Fruit fly (Drosophila melanogaster) whole organism, embryonic: ENCODE results near the gene CG31988.
A peak's percentile ranks its signal among the peaks of the same experiment; 100 is the strongest.

Experiments
- Abd-B ChIP-seq: fragments of 200-800 bp; sonication (Bioruptor generic); optimal IDR thresholded peaks from 2 replicates; lab custom pipeline; 2018; ENCODE audit warnings: missing biosample characterization, mild to moderate bottlenecking, missing genetic modification characterization, moderate library complexity
- Asciz ChIP-seq: fragments of 200-800 bp; sonication (Bioruptor generic); optimal IDR thresholded peaks from 2 replicates; lab custom pipeline; 2017; ENCODE audit warnings: missing biosample characterization, mild to moderate bottlenecking, missing genetic modification characterization, missing genetic modification reagents
- Bdp1 ChIP-seq: fragments of 200-800 bp; sonication (Bioruptor generic); optimal IDR thresholded peaks from 3 replicates; lab custom pipeline; 2016; ENCODE audit warnings: missing biosample characterization, missing genetic modification characterization
- CG1024 ChIP-seq: fragments of 200-800 bp; sonication (Bioruptor generic); IDR thresholded peaks from 2 replicates; pipeline ENCODE4 v1.3.6; 2022; ENCODE audit warnings: missing biosample characterization, missing genetic modification characterization
- CG10321 ChIP-seq: fragments of 200-800 bp; sonication (Bioruptor generic); IDR thresholded peaks from 2 replicates; pipeline ENCODE4 v1.3.6; 2022; ENCODE audit warnings: missing biosample characterization, missing genetic modification characterization
- CG10462 ChIP-seq: fragments of 200-800 bp; sonication (Bioruptor generic); optimal IDR thresholded peaks from 2 replicates; lab custom pipeline; 2016; ENCODE audit warnings: missing biosample characterization, missing genetic modification characterization
- CG12071 ChIP-seq: fragments of 200-800 bp; sonication (Bioruptor generic); optimal IDR thresholded peaks from 3 replicates; lab custom pipeline; 2018; ENCODE audit warnings: missing biosample characterization, mild to moderate bottlenecking, missing genetic modification characterization
- CG13287 ChIP-seq: fragments of 200-800 bp; sonication (Bioruptor generic); IDR thresholded peaks from 2 replicates; pipeline ENCODE4 v1.3.6; 2022; ENCODE audit warnings: missing biosample characterization, missing genetic modification characterization; ENCODE audit not compliant: partially characterized antibody
- CG14965 ChIP-seq: fragments of 200-800 bp; sonication (Bioruptor generic); optimal IDR thresholded peaks from 2 replicates; lab custom pipeline; 2016; ENCODE audit warnings: missing biosample characterization, missing genetic modification characterization, borderline replicate concordance
- CG15696 ChIP-seq: fragments of 200-800 bp; sonication (Bioruptor generic); optimal IDR thresholded peaks from 2 replicates; lab custom pipeline; 2019; ENCODE audit warnings: missing biosample characterization, mild to moderate bottlenecking, missing genetic modification characterization, moderate library complexity
- CG16779 ChIP-seq: fragments of 200-800 bp; sonication (Bioruptor generic); IDR thresholded peaks from 2 replicates; pipeline ENCODE4 v1.3.6; 2022; ENCODE audit warnings: missing biosample characterization, missing genetic modification characterization
- CG17361 ChIP-seq: fragments of 200-800 bp; sonication (Bioruptor generic); IDR thresholded peaks from 3 replicates; pipeline ENCODE4 v1.3.6; 2022; ENCODE audit warnings: missing biosample characterization, missing genetic modification characterization
- CG17912 ChIP-seq: fragments of 200-800 bp; sonication (Bioruptor generic); optimal IDR thresholded peaks from 2 replicates; lab custom pipeline; 2018; ENCODE audit warnings: missing biosample characterization, mild to moderate bottlenecking, missing genetic modification characterization
- CG18011 ChIP-seq: fragments of 200-800 bp; sonication (Bioruptor generic); optimal IDR thresholded peaks from 2 replicates; lab custom pipeline; 2017; ENCODE audit warnings: missing biosample characterization, missing genetic modification characterization, mild to moderate bottlenecking, moderate library complexity, missing genotype
- CG18764 ChIP-seq: fragments of 200-800 bp; sonication (Bioruptor generic); optimal IDR thresholded peaks from 3 replicates; lab custom pipeline; 2016; ENCODE audit warnings: missing biosample characterization, missing genetic modification characterization
- CG31224 ChIP-seq: fragments of 200-800 bp; sonication (Bioruptor generic); IDR thresholded peaks from 2 replicates; pipeline ENCODE4 v1.3.6; 2022; ENCODE audit warnings: missing biosample characterization, missing genetic modification characterization
- CG4820 ChIP-seq: fragments of 200-800 bp; sonication (Bioruptor generic); optimal IDR thresholded peaks from 3 replicates; lab custom pipeline; 2016; ENCODE audit warnings: missing biosample characterization, missing genetic modification characterization
- CG6689 ChIP-seq: fragments of 200-800 bp; sonication (Bioruptor generic); IDR thresholded peaks from 2 replicates; pipeline ENCODE4 v1.3.6; 2022; ENCODE audit warnings: missing biosample characterization, missing genetic modification characterization
- CG6813 ChIP-seq: fragments of 200-800 bp; sonication (Bioruptor generic); optimal IDR thresholded peaks from 2 replicates; lab custom pipeline; 2017; ENCODE audit warnings: missing biosample characterization, missing genetic modification characterization, mild to moderate bottlenecking, moderate library complexity, missing genetic modification reagents
- CG8089 ChIP-seq: fragments of 200-800 bp; sonication (Bioruptor generic); optimal IDR thresholded peaks from 3 replicates; lab custom pipeline; 2016; ENCODE audit warnings: missing biosample characterization, missing genetic modification characterization
- CG8944 ChIP-seq: fragments of 200-800 bp; sonication (Bioruptor generic); optimal IDR thresholded peaks from 3 replicates; lab custom pipeline; 2016; ENCODE audit warnings: missing biosample characterization, missing genetic modification characterization
- D19A ChIP-seq: fragments of 200-800 bp; optimal IDR thresholded peaks from 3 replicates; lab custom pipeline; 2019; ENCODE audit warnings: missing biosample characterization, mild to moderate bottlenecking, missing genetic modification characterization, moderate library complexity
- Dad ChIP-seq: fragments of 200-800 bp; sonication (Bioruptor generic); optimal IDR thresholded peaks from 3 replicates; lab custom pipeline; 2016; ENCODE audit warnings: missing biosample characterization, missing genetic modification characterization
- Deaf1 ChIP-seq: fragments of 200-800 bp; optimal IDR thresholded peaks from 3 replicates; lab custom pipeline; 2019; ENCODE audit warnings: missing biosample characterization, mild to moderate bottlenecking, missing genetic modification characterization, moderate library complexity
- Doc3 ChIP-seq: fragments of 200-800 bp; sonication (Bioruptor generic); IDR thresholded peaks from 3 replicates; pipeline ENCODE4 v1.3.6; 2022; ENCODE audit warnings: missing biosample characterization, missing genetic modification characterization; ENCODE audit not compliant: partially characterized antibody
- E2f2 ChIP-seq: fragments of 200-800 bp; sonication (Bioruptor generic); IDR thresholded peaks from 2 replicates; pipeline ENCODE4 v1.3.6; 2022; ENCODE audit warnings: missing biosample characterization, missing genetic modification characterization
- Fer3 ChIP-seq: fragments of 200-800 bp; sonication (Bioruptor generic); optimal IDR thresholded peaks from 2 replicates; lab custom pipeline; 2018; ENCODE audit warnings: missing biosample characterization, mild to moderate bottlenecking, missing genetic modification characterization, moderate library complexity
- Lhr ChIP-seq: fragments of 200-800 bp; sonication (Bioruptor generic); optimal IDR thresholded peaks from 3 replicates; lab custom pipeline; 2017; ENCODE audit warnings: mild to moderate bottlenecking, missing biosample characterization, missing genetic modification reagents, missing genetic modification characterization
- Mad ChIP-seq: fragments of 200-800 bp; sonication (Bioruptor generic); optimal IDR thresholded peaks from 2 replicates; lab custom pipeline; 2016; ENCODE audit warnings: missing biosample characterization, missing genetic modification characterization
- PHDP ChIP-seq: fragments of 200-800 bp; sonication (Bioruptor generic); optimal IDR thresholded peaks from 3 replicates; lab custom pipeline; 2018; ENCODE audit warnings: missing biosample characterization, mild to moderate bottlenecking, missing genetic modification characterization, moderate library complexity
- Sox100B ChIP-seq: fragments of 200-800 bp; sonication (Bioruptor generic); optimal IDR thresholded peaks from 3 replicates; lab custom pipeline; 2018; ENCODE audit warnings: missing biosample characterization, mild to moderate bottlenecking, missing genetic modification characterization
- Sry-δ ChIP-seq: fragments of 200-800 bp; sonication (Bioruptor generic); optimal IDR thresholded peaks from 2 replicates; lab custom pipeline; 2016; ENCODE audit warnings: missing biosample characterization, missing genetic modification characterization
- Stat92E ChIP-seq, 3 experiments: fragments of >200 bp in 2 of 3; fragments of 200-800 bp in 1 of 3; sonication (Bioruptor generic) in 1 of 3; optimal IDR thresholded peaks; 2 replicates each; lab custom pipeline; 2017 to 2019; ENCODE audit warnings: missing biosample characterization in 3 of 3, missing genetic modification characterization in 3 of 3, mild to moderate bottlenecking in 1 of 3, moderate library complexity in 1 of 3
- TFAM ChIP-seq: fragments of 200-800 bp; sonication (Bioruptor generic); optimal IDR thresholded peaks from 2 replicates; lab custom pipeline; 2017; ENCODE audit warnings: missing biosample characterization, missing genetic modification characterization, inconsistent platforms
- ato ChIP-seq: fragments of 200-800 bp; sonication (Bioruptor generic); IDR thresholded peaks from 2 replicates; pipeline ENCODE4 v1.3.6; 2022; ENCODE audit warnings: missing biosample characterization, missing genetic modification characterization; ENCODE audit not compliant: partially characterized antibody
- crc ChIP-seq: fragments of 200-800 bp; sonication (Bioruptor generic); optimal IDR thresholded peaks from 2 replicates; lab custom pipeline; 2016; ENCODE audit warnings: missing biosample characterization, missing genetic modification characterization
- dpn ChIP-seq, 2 experiments: fragments of 200-800 bp; sonication (Bioruptor generic); optimal IDR thresholded peaks; 3 replicates each; lab custom pipeline; 2016; ENCODE audit warnings: missing biosample characterization in 2 of 2, missing genetic modification characterization in 2 of 2
- eyg ChIP-seq: fragments of 200-800 bp; sonication (Bioruptor generic); optimal IDR thresholded peaks from 3 replicates; lab custom pipeline; 2016; ENCODE audit warnings: missing biosample characterization, missing genetic modification characterization
- fd3F ChIP-seq: fragments of 200-800 bp; sonication (Bioruptor generic); optimal IDR thresholded peaks from 2 replicates; lab custom pipeline; 2018; ENCODE audit warnings: missing biosample characterization, mild to moderate bottlenecking, missing genetic modification characterization, moderate library complexity
- grau ChIP-seq: fragments of 200-800 bp; optimal IDR thresholded peaks from 3 replicates; lab custom pipeline; 2019; ENCODE audit warnings: missing biosample characterization, mild to moderate bottlenecking, missing genetic modification characterization, moderate library complexity
- hbn ChIP-seq: fragments of 200-800 bp; sonication (Bioruptor generic); IDR thresholded peaks from 2 replicates; pipeline ENCODE4 v1.3.6; 2022; ENCODE audit warnings: missing biosample characterization, missing genetic modification characterization; ENCODE audit not compliant: partially characterized antibody
- knrl ChIP-seq: fragments of 200-800 bp; sonication (Bioruptor generic); IDR thresholded peaks from 3 replicates; pipeline ENCODE4 v1.3.6; 2022; ENCODE audit warnings: missing biosample characterization, missing genetic modification characterization; ENCODE audit not compliant: partially characterized antibody
- lola ChIP-seq, 3 experiments: fragments of >200 bp in 2 of 3; fragments of 200-800 bp in 1 of 3; sonication (Bioruptor generic) in 1 of 3; optimal IDR thresholded peaks; 2 replicates each; lab custom pipeline; 2017 to 2019; ENCODE audit warnings: missing biosample characterization in 3 of 3, missing genetic modification characterization in 3 of 3, mild to moderate bottlenecking in 1 of 3, moderate library complexity in 1 of 3
- org-1 ChIP-seq: fragments of 200-800 bp; sonication (Bioruptor generic); optimal IDR thresholded peaks from 2 replicates; lab custom pipeline; 2017; ENCODE audit warnings: missing biosample characterization, missing genetic modification characterization
- otp ChIP-seq: fragments of 200-800 bp; sonication (Bioruptor generic); IDR thresholded peaks from 3 replicates; pipeline ENCODE4, ENCODE4 v1.3.6; 2022; ENCODE audit warnings: missing biosample characterization, missing genetic modification characterization
- p53 ChIP-seq: fragments of 200-800 bp; sonication (Bioruptor generic); optimal IDR thresholded peaks from 2 replicates; lab custom pipeline; 2016; ENCODE audit warnings: missing biosample characterization, missing genetic modification characterization
- schlank ChIP-seq: fragments of 200-800 bp; sonication (Bioruptor generic); optimal IDR thresholded peaks from 2 replicates; lab custom pipeline; 2018; ENCODE audit warnings: missing biosample characterization, mild to moderate bottlenecking, missing genetic modification characterization
- so ChIP-seq: fragments of 200-800 bp; sonication (Bioruptor generic); IDR thresholded peaks from 3 replicates; pipeline ENCODE4 v1.3.6; 2022; ENCODE audit warnings: missing biosample characterization, missing genetic modification characterization
- trh ChIP-seq: fragments of 200-800 bp; sonication (Bioruptor generic); optimal IDR thresholded peaks from 2 replicates; lab custom pipeline; 2016; ENCODE audit warnings: missing biosample characterization, missing genetic modification characterization

The CG31988 gene

dm6 chr2L:21237048-21237747, 34.6 kb upstream of the CG31988 start, which contains the start of gene Hr39 (continued):
- no peak for TF ChIP-seq Asciz (GFP tag; lab: Kevin White, UChicago)
- no peak for TF ChIP-seq CG10321 (GFP tag; lab: Robert Waterston, UW)
- TF ChIP-seq ato (GFP tag; lab: Robert Waterston, UW) = no peak
- TF ChIP-seq CG15696 (tag; lab: Kevin White, UChicago) = no peak
- TF ChIP-seq knrl (GFP tag; lab: Robert Waterston, UW) = no peak
- TF ChIP-seq CG1024 = no peak
- TF ChIP-seq Abd-B = peak; percentile 57
- TF ChIP-seq CG8944 = no peak
- no peak for TF ChIP-seq Fer3 (tag; lab: Kevin White, UChicago)
- no peak for TF ChIP-seq CG17912 (GFP tag; lab: Kevin White, UChicago)
- peak; percentile 49 for TF ChIP-seq CG18764 (GFP tag; lab: Kevin White, UChicago)
- no peak for TF ChIP-seq so (GFP tag; lab: Robert Waterston, UW)
- TF ChIP-seq CG8089 (GFP tag; lab: Kevin White, UChicago) = peak; percentile 25
- TF ChIP-seq TFAM (GFP tag; lab: Kevin White, UChicago) = no peak
- TF ChIP-seq CG12071 (GFP tag; lab: Kevin White, UChicago) = peak; percentile 15
- TF ChIP-seq Dad (GFP tag; lab: Kevin White, UChicago) = peak; percentile 40
- no peak for TF ChIP-seq lola (GFP tag; optimal IDR thresholded peaks at IDR 0.05; lab: Kevin White, UChicago)
- TF ChIP-seq grau = peak; percentile 5
- no peak for TF ChIP-seq CG6689
- TF ChIP-seq Deaf1 (tag; lab: Kevin White, UChicago) = peak; percentile 75
- no peak for TF ChIP-seq crc (GFP tag; lab: Kevin White, UChicago)
- peak; percentile 15 to 28 for TF ChIP-seq dpn (GFP tag; optimal IDR thresholded peaks at IDR 0.05; lab: Kevin White, UChicago)
- peak; percentile 87 for TF ChIP-seq Lhr (GFP tag; lab: Kevin White, UChicago)
- no peak for TF ChIP-seq E2f2
- no peak for TF ChIP-seq CG17361 (GFP tag; lab: Robert Waterston, UW)
- peak; percentile 54 for TF ChIP-seq Bdp1
- peak; percentile 75 for TF ChIP-seq Sry-δ (GFP tag; lab: Kevin White, UChicago)
- peak; percentile 3 for TF ChIP-seq Sox100B (GFP tag; lab: Kevin White, UChicago)
- TF ChIP-seq CG13287 (GFP tag; lab: Robert Waterston, UW) = no peak
- peak; percentile 57 for TF ChIP-seq Mad (GFP tag; lab: Kevin White, UChicago)
- TF ChIP-seq trh = no peak
- no peak for TF ChIP-seq otp
- TF ChIP-seq Doc3 = no peak
- no peak for TF ChIP-seq schlank
- no peak for TF ChIP-seq CG31224 (GFP tag; lab: Robert Waterston, UW)
- TF ChIP-seq fd3F (GFP tag; lab: Kevin White, UChicago) = no peak
- TF ChIP-seq CG18011 (GFP tag; lab: Kevin White, UChicago) = peak; percentile 11
- TF ChIP-seq CG14965 (GFP tag; lab: Kevin White, UChicago) = no peak
- TF ChIP-seq CG4820 (GFP tag; lab: Kevin White, UChicago) = no peak
- TF ChIP-seq hbn (GFP tag; lab: Robert Waterston, UW) = no peak
- no peak for TF ChIP-seq CG10462 (GFP tag; lab: Kevin White, UChicago)
- no peak for TF ChIP-seq PHDP
- TF ChIP-seq D19A (tag; lab: Kevin White, UChicago) = no peak
- TF ChIP-seq eyg (GFP tag; lab: Kevin White, UChicago) = no peak
- TF ChIP-seq Stat92E (GFP tag; optimal IDR thresholded peaks at IDR 0.05; lab: Kevin White, UChicago) = no peak
- no peak for TF ChIP-seq p53
- no peak for TF ChIP-seq CG16779
- no peak for TF ChIP-seq CG6813 (GFP tag; lab: Kevin White, UChicago)
- TF ChIP-seq org-1 (GFP tag; lab: Kevin White, UChicago) = no peak
